Worm (Caenorhabditis elegans) whole organism, L4 larva: Measurements from ENCODE around the gene F54D1.6.

Experiments
- D1046.2 ChIP-seq: fragments of 200-800 bp; sonication (Bioruptor generic); IDR thresholded peaks from 2 replicates; pipeline ENCODE4 v1.3.6; 2022; ENCODE audit warnings: missing genetic modification characterization, missing compliant biosample characterization
- F10B5.3 ChIP-seq: sonication (generic microtip); optimal IDR thresholded peaks from 2 replicates; lab custom pipeline; 2016; ENCODE audit warnings: mild to moderate bottlenecking, missing genetic modification characterization, missing compliant biosample characterization
- R02D3.7 ChIP-seq: fragments of 150-350 bp; sonication (generic microtip); optimal IDR thresholded peaks from 3 replicates; lab custom pipeline; 2014; ENCODE audit warnings: missing biosample characterization, missing genetic modification characterization
- T20F7.1 ChIP-seq: fragments of 200-800 bp; sonication (Bioruptor generic); optimal IDR thresholded peaks from 2 replicates; lab custom pipeline; 2018; ENCODE audit warnings: mild to moderate bottlenecking, missing genetic modification characterization, missing compliant biosample characterization
- Y105C5A.15 ChIP-seq: fragments of 200-800 bp; sonication (Bioruptor generic); IDR thresholded peaks from 2 replicates; pipeline ENCODE4 v1.3.6; 2022; ENCODE audit warnings: missing genetic modification characterization, missing compliant biosample characterization
- ZK337.2 ChIP-seq: fragments of 200-800 bp; sonication (Bioruptor generic); IDR thresholded peaks from 2 replicates; pipeline ENCODE4 v1.3.6; 2022; ENCODE audit warnings: missing genetic modification reagents, missing genetic modification characterization, missing compliant biosample characterization
- aha-1 ChIP-seq: fragments of 150-350 bp; peaks from one replicate; lab custom pipeline; 2014; ENCODE audit warnings: missing biosample characterization, missing genetic modification characterization
- attf-4 ChIP-seq: sonication (generic microtip); optimal IDR thresholded peaks from 3 replicates; lab custom pipeline; 2017; ENCODE audit warnings: missing biosample characterization, missing genetic modification characterization
- ceh-28 ChIP-seq: fragments of 150-350 bp; optimal IDR thresholded peaks from 2 replicates; lab custom pipeline; 2014; ENCODE audit warnings: missing biosample characterization, missing genetic modification reagents, missing genetic modification characterization
- ceh-44 ChIP-seq: fragments of 200-800 bp; sonication (Bioruptor generic); IDR thresholded peaks from 2 replicates; pipeline ENCODE4 v1.3.6; 2022; ENCODE audit warnings: missing genetic modification reagents, missing genetic modification characterization, missing compliant biosample characterization
- ceh-62 ChIP-seq: sonication (generic microtip); optimal IDR thresholded peaks from 2 replicates; lab custom pipeline; 2017; ENCODE audit warnings: missing biosample characterization, missing genetic modification characterization
- dpl-1 ChIP-seq: fragments of 150-350 bp; optimal IDR thresholded peaks from 2 replicates; lab custom pipeline; 2014; ENCODE audit warnings: missing biosample characterization, missing genetic modification reagents, missing genetic modification characterization
- dve-1 ChIP-seq: sonication (generic microtip); optimal IDR thresholded peaks from 2 replicates; lab custom pipeline; 2017; ENCODE audit warnings: antibody characterized with exemption, mild to moderate bottlenecking, missing genetic modification characterization, missing compliant biosample characterization; ENCODE audit not compliant: insufficient read depth
- egl-27 ChIP-seq: sonication (generic microtip); optimal IDR thresholded peaks from 3 replicates; lab custom pipeline; 2017; ENCODE audit warnings: missing biosample characterization, missing genetic modification reagents, missing genetic modification characterization
- egl-43 ChIP-seq: fragments of 200-800 bp; sonication (Bioruptor generic); IDR thresholded peaks from 2 replicates; pipeline ENCODE4 v1.3.6; 2022; ENCODE audit warnings: missing genetic modification reagents, missing genetic modification characterization, missing compliant biosample characterization
- fkh-10 ChIP-seq: fragments of 150-350 bp; optimal IDR thresholded peaks from 2 replicates; lab custom pipeline; 2014; ENCODE audit warnings: missing biosample characterization, missing genetic modification reagents, missing genetic modification characterization
- gei-8 ChIP-seq: fragments of 200-800 bp; sonication (Bioruptor generic); optimal IDR thresholded peaks from 2 replicates; lab custom pipeline; 2018; ENCODE audit warnings: mild to moderate bottlenecking, missing genetic modification characterization, missing compliant biosample characterization
- hlh-11 ChIP-seq: fragments of 200-800 bp; sonication (Bioruptor generic); optimal IDR thresholded peaks from 2 replicates; lab custom pipeline; 2018; ENCODE audit warnings: mild to moderate bottlenecking, missing genetic modification characterization, missing compliant biosample characterization
- hlh-30 ChIP-seq: sonication (generic microtip); optimal IDR thresholded peaks from 2 replicates; lab custom pipeline; 2017; ENCODE audit warnings: antibody characterized with exemption, mild to moderate bottlenecking, missing genetic modification characterization, missing compliant biosample characterization; ENCODE audit not compliant: insufficient read depth
- hmg-1.1 ChIP-seq: fragments of 200-800 bp; sonication (Bioruptor generic); IDR thresholded peaks from 2 replicates; pipeline ENCODE4 v1.3.6; 2022; ENCODE audit warnings: missing genetic modification reagents, missing genetic modification characterization, missing compliant biosample characterization
- jun-1 ChIP-seq: fragments of 150-350 bp; optimal IDR thresholded peaks from 2 replicates; lab custom pipeline; 2014; ENCODE audit warnings: missing biosample characterization, missing genetic modification reagents, missing genetic modification characterization
- lim-7 ChIP-seq: fragments of 200-800 bp; sonication (Bioruptor generic); IDR thresholded peaks from 2 replicates; pipeline ENCODE4 v1.3.6; 2022; ENCODE audit warnings: missing genetic modification characterization, missing compliant biosample characterization
- lin-38 ChIP-seq: fragments of 200-800 bp; sonication (Bioruptor generic); IDR thresholded peaks from 2 replicates; pipeline ENCODE4 v1.3.6; 2022; ENCODE audit warnings: missing genetic modification reagents, missing genetic modification characterization, missing compliant biosample characterization
- lin-39 ChIP-seq: fragments of 150-350 bp; optimal IDR thresholded peaks from 2 replicates; lab custom pipeline; 2014; ENCODE audit warnings: missing biosample characterization, missing genetic modification reagents, missing genetic modification characterization
- lsy-2 ChIP-seq, 2 experiments: fragments of 150-350 bp in 1 of 2; sonication (generic microtip) in 1 of 2; optimal IDR thresholded peaks; 2 replicates each; lab custom pipeline; 2014 to 2017; ENCODE audit warnings: missing biosample characterization in 2 of 2, missing genetic modification characterization in 2 of 2
- madf-5 ChIP-seq, 2 experiments: fragments of 200-800 bp; sonication (Bioruptor generic); IDR thresholded peaks; 2 replicates each; pipeline ENCODE4 v1.3.6; 2022; ENCODE audit warnings: missing compliant biosample characterization in 2 of 2, missing genetic modification characterization in 2 of 2
- mdl-1 ChIP-seq, 2 experiments: fragments of 150-350 bp in 1 of 2; sonication (generic microtip) in 1 of 2; optimal IDR thresholded peaks; 2 replicates each; lab custom pipeline; 2014 to 2017; ENCODE audit warnings: missing biosample characterization in 2 of 2, missing genetic modification characterization in 2 of 2
- mep-1 ChIP-seq: fragments of 150-350 bp; sonication (generic microtip); optimal IDR thresholded peaks from 3 replicates; lab custom pipeline; 2014; ENCODE audit warnings: missing biosample characterization, missing genetic modification characterization
- mes-2 ChIP-seq: sonication (generic microtip); optimal IDR thresholded peaks from 2 replicates; lab custom pipeline; 2016; ENCODE audit warnings: missing genotype, mild to moderate bottlenecking, missing genetic modification characterization, missing compliant biosample characterization; ENCODE audit not compliant: poor library complexity, severe bottlenecking
- mxl-2 ChIP-seq: fragments of 200-800 bp; sonication (Bioruptor generic); conservative IDR thresholded peaks from 2 replicates; pipeline ENCODE4 v1.3.6; 2022; ENCODE audit warnings: missing genetic modification reagents, missing genetic modification characterization, missing compliant biosample characterization
- mxl-3 ChIP-seq: fragments of 200-800 bp; sonication (Bioruptor generic); optimal IDR thresholded peaks from 2 replicates; lab custom pipeline; 2018; ENCODE audit warnings: mild to moderate bottlenecking, missing genetic modification characterization, missing compliant biosample characterization
- nhr-102 ChIP-seq: sonication (generic microtip); optimal IDR thresholded peaks from 2 replicates; lab custom pipeline; 2016; ENCODE audit warnings: mild to moderate bottlenecking, missing genetic modification characterization, moderate library complexity, missing compliant biosample characterization
- nhr-11 ChIP-seq: fragments of 150-350 bp; optimal IDR thresholded peaks from 2 replicates; lab custom pipeline; 2014; ENCODE audit warnings: missing biosample characterization, missing genetic modification characterization
- nhr-25 ChIP-seq: sonication (generic microtip); optimal IDR thresholded peaks from 2 replicates; lab custom pipeline; 2017; ENCODE audit warnings: missing genetic modification characterization, mild to moderate bottlenecking, missing compliant biosample characterization, antibody characterized with exemption, moderate library complexity, borderline replicate concordance; ENCODE audit not compliant: insufficient read depth
- nhr-28 ChIP-seq: fragments of 150-350 bp; optimal IDR thresholded peaks from 2 replicates; lab custom pipeline; 2014; ENCODE audit warnings: missing biosample characterization, missing genetic modification characterization
- nhr-77 ChIP-seq: fragments of 150-350 bp; optimal IDR thresholded peaks from 2 replicates; lab custom pipeline; 2014; ENCODE audit warnings: missing biosample characterization, missing genetic modification characterization
- rbr-2 ChIP-seq: sonication (generic microtip); optimal IDR thresholded peaks from 2 replicates; lab custom pipeline; 2016; ENCODE audit warnings: missing genotype, missing genetic modification characterization, missing compliant biosample characterization
- snpc-4 ChIP-seq: fragments of 150-350 bp; optimal IDR thresholded peaks from 2 replicates; lab custom pipeline; 2014; ENCODE audit warnings: missing biosample characterization, missing genetic modification characterization
- unc-130 ChIP-seq: sonication (generic microtip); optimal IDR thresholded peaks from 2 replicates; lab custom pipeline; 2016; ENCODE audit warnings: missing genetic modification reagents, missing genetic modification characterization, missing compliant biosample characterization
- unc-39 ChIP-seq: sonication (generic microtip); optimal IDR thresholded peaks from 2 replicates; lab custom pipeline; 2017; ENCODE audit warnings: missing biosample characterization, missing genetic modification characterization
- vab-7 ChIP-seq: fragments of 200-800 bp; sonication (Bioruptor generic); IDR thresholded peaks from 2 replicates; pipeline ENCODE4 v1.3.6; 2022; ENCODE audit warnings: missing genetic modification reagents, missing genetic modification characterization, missing compliant biosample characterization
- zip-11 ChIP-seq: fragments of 200-800 bp; sonication (Bioruptor generic); IDR thresholded peaks from 2 replicates; pipeline ENCODE4 v1.3.6; 2022; ENCODE audit warnings: missing genetic modification characterization, missing compliant biosample characterization
- zip-2 ChIP-seq: fragments of 150-350 bp; optimal IDR thresholded peaks from 2 replicates; lab custom pipeline; 2014; ENCODE audit warnings: missing biosample characterization, missing genetic modification characterization

Gene F54D1.6

DNA sequence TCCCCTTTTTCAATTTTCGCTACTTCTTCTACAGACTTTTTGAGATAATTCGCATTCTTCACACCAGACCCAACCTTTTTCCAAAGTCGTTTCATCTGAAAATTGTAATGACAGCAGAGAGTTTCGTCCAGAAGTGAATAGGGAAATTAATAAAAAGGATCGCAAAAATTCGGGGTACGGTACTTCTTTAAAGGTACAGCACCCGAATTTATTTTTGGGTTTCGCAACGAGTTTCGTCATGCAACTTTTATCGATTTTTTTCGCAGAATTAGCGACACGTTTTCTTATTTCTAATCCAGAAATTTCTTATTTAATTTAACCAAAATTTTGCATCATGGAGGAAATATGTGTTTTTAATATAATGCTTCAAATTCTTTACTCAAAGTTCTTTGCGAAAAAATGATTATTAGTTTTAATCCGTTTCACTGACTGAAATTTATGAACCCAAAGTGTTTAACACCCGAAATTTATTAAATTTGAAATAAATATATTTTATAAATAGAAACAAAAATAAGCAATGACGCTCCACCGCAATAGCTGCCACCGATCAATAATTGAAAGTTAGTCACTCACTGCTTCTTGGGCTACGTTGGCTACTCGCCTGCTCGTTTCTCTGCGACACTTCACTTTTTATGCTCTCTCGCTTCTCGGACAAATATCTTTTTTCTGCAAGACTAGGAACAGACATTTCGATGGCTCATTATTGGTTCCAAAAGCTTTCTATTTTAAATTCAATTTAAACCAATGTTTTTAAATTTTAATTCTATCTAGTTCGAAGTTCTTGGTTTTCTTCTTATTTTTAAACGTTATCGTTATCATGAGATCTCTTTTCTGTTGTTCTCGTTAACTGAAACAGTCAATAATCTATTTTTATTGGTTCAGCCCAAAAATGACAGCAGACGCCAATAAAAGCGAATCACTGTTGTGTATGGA is 10.8 kb downstream of the F54D1.6 start, which contains the start of the genes B0035.15 and dnj-1:
Gene B0035.15, minus strand, starts transcription at position 99 of the 933 bp plus-strand sequence.
Gene dnj-1, plus strand, starts transcription at position 883 of the 933 bp plus-strand sequence.
- TF ChIP-seq hmg-1.1 (GFP tag; lab: Robert Waterston, UW) (0 out of 2 replicates have a peak, but pooled peaks have one; percentile 44), lin-39 (tag; lab: Kevin White, UChicago) (no peak), mxl-3 (no peak), lsy-2 (tag; optimal IDR thresholded peaks at IDR 0.05; lab: Kevin White, UChicago) (peak in 1 of 2 experiments; percentile 53), unc-130 (GFP tag; lab: Kevin White, UChicago) (no peak), lim-7 (GFP tag; lab: Robert Waterston, UW) (no peak), egl-43 (no peak), mes-2 (peak; percentile 66), nhr-77 (tag; lab: Kevin White, UChicago) (peak; percentile 1), ceh-44 (GFP tag; lab: Robert Waterston, UW) (no peak), dve-1 (tag; lab: Kevin White, UChicago) (peak; percentile 46), rbr-2 (no peak), vab-7 (GFP tag; lab: Robert Waterston, UW) (no peak), egl-27 (tag; lab: Kevin White, UChicago) (no peak), hlh-11 (tag; lab: Kevin White, UChicago) (peak; percentile 23), zip-2 (tag; lab: Kevin White, UChicago) (no peak), zip-11 (GFP tag; lab: Robert Waterston, UW) (no peak), Y105C5A.15 (GFP tag; lab: Robert Waterston, UW) (no peak), fkh-10 (GFP tag; lab: Kevin White, UChicago) (no peak), unc-39 (tag; lab: Kevin White, UChicago) (no peak), jun-1 (no peak), ZK337.2 (GFP tag; lab: Robert Waterston, UW) (no peak), nhr-25 (tag; lab: Kevin White, UChicago) (no peak), mep-1 (tag; lab: Kevin White, UChicago) (peak; percentile 56), T20F7.1 (GFP tag; lab: Kevin White, UChicago) (no peak), aha-1 (no peak), hlh-30 (tag; lab: Kevin White, UChicago) (peak; percentile 35), lin-38 (GFP tag; lab: Robert Waterston, UW) (peak; percentile 69), dpl-1 (GFP tag; lab: Kevin White, UChicago) (peak; percentile 50), nhr-28 (peak; percentile 62), R02D3.7 (tag; lab: Kevin White, UChicago) (no peak), mxl-2 (GFP tag; lab: Robert Waterston, UW) (no peak)

ce11 chrIV:11304970-11305369 is 17.4 kb downstream of the F54D1.6 start:
- TF ChIP-seq mxl-3 (no peak), nhr-25 (tag; lab: Kevin White, UChicago) (no peak), Y105C5A.15 (GFP tag; lab: Robert Waterston, UW) (no peak), ceh-28 (no peak), gei-8 (no peak), nhr-11 (no peak), ZK337.2 (GFP tag; lab: Robert Waterston, UW) (no peak), ceh-62 (tag; lab: Kevin White, UChicago) (no peak), D1046.2 (GFP tag; lab: Robert Waterston, UW) (no peak), rbr-2 (no peak), mdl-1 (tag; optimal IDR thresholded peaks at IDR 0.05; lab: Kevin White, UChicago) (no peak), mes-2 (no peak), snpc-4 (tag; lab: Kevin White, UChicago) (no peak), attf-4 (no peak), F10B5.3 (tag; lab: Kevin White, UChicago) (no peak), madf-5 (GFP tag; IDR thresholded peaks at IDR 0.05; lab: Robert Waterston, UW) (no peak), nhr-102 (no peak)
- TF ChIP-seq, all 104 proteins: peak for 0
